Worm (Caenorhabditis elegans) whole organism, mixed stage, embryonic: ENCODE data around the gene F35A5.5.

Experiments used
- blmp-1 ChIP-seq: fragments of 150-350 bp; optimal IDR thresholded peaks from 2 replicates; lab custom pipeline; 2014; ENCODE audit warnings: missing biosample characterization, missing genetic modification characterization
- ces-1 ChIP-seq: fragments of 150-350 bp; optimal IDR thresholded peaks from 2 replicates; lab custom pipeline; 2014; ENCODE audit warnings: missing biosample characterization, missing genetic modification reagents, missing genetic modification characterization
- elt-3 ChIP-seq: fragments of 150-350 bp; optimal IDR thresholded peaks from 2 replicates; lab custom pipeline; 2014; ENCODE audit warnings: missing biosample characterization, missing genetic modification characterization
- hlh-1 ChIP-seq: fragments of 150-350 bp; optimal IDR thresholded peaks from 2 replicates; lab custom pipeline; 2014; ENCODE audit warnings: missing biosample characterization, missing genetic modification reagents, missing genetic modification characterization
- lin-13 ChIP-seq: fragments of 150-350 bp; optimal IDR thresholded peaks from 2 replicates; lab custom pipeline; 2014; ENCODE audit warnings: missing biosample characterization, missing genetic modification characterization
- nhr-237 ChIP-seq: fragments of 150-350 bp; optimal IDR thresholded peaks from 2 replicates; lab custom pipeline; 2014; ENCODE audit warnings: missing biosample characterization, missing genetic modification characterization
- nhr-28 ChIP-seq: fragments of 150-350 bp; optimal IDR thresholded peaks from 2 replicates; lab custom pipeline; 2014; ENCODE audit warnings: missing biosample characterization, missing genetic modification characterization
- nhr-76 ChIP-seq: sonication (generic microtip); optimal IDR thresholded peaks from 2 replicates; lab custom pipeline; 2017; ENCODE audit warnings: missing biosample characterization, missing genetic modification characterization
- pha-4 ChIP-seq: fragments of 150-350 bp; optimal IDR thresholded peaks from 2 replicates; lab custom pipeline; 2018; ENCODE audit warnings: missing biosample characterization, missing genetic modification reagents, missing genetic modification characterization
- unc-39 ChIP-seq: fragments of 150-350 bp; optimal IDR thresholded peaks from 2 replicates; lab custom pipeline; 2014; ENCODE audit warnings: missing biosample characterization, missing genetic modification characterization
- ztf-11 ChIP-seq: fragments of 150-350 bp; optimal IDR thresholded peaks from 2 replicates; lab custom pipeline; 2014; ENCODE audit warnings: missing biosample characterization, missing genetic modification characterization

- no peak for TF ChIP-seq pha-4 (tag; lab: Kevin White, UChicago)
- TF ChIP-seq blmp-1 = no peak
- TF ChIP-seq unc-39 (tag; lab: Kevin White, UChicago) = no peak
- TF ChIP-seq hlh-1 = no peak
- no peak for TF ChIP-seq nhr-76
- TF ChIP-seq ces-1 = no peak
- TF ChIP-seq nhr-237 = no peak
- no peak for TF ChIP-seq ztf-11 (tag; lab: Kevin White, UChicago)
- no peak for TF ChIP-seq elt-3 (tag; lab: Kevin White, UChicago)
- TF ChIP-seq nhr-28 (tag; lab: Kevin White, UChicago) = no peak
- TF ChIP-seq lin-13 (tag; lab: Kevin White, UChicago) = no peak
Observed at ce11 chrX:3814827-3815226, 19.3 kb upstream of the F35A5.5 start.
